Worm (Caenorhabditis elegans): ENCODE data around the gene twk-14.

Gene twk-14

ce11 chrV:12369437-12369836 lies 26.1 kb downstream of the twk-14 start, which contains the start of gene gcy-13:
TSS of gene gcy-13 (minus strand) at chrV:12369537.
- no peak for TF ChIP-seq pha-4 (tag; optimal IDR thresholded peaks at IDR 0.05)
- TF ChIP-seq Y95B8A.8 (GFP tag; IDR thresholded peaks at IDR 0.05), result no peak
- TF ChIP-seq nhr-80 (tag; optimal IDR thresholded peaks at IDR 0.05), result no peak
- no peak for TF ChIP-seq lsy-27 (tag; optimal IDR thresholded peaks at IDR 0.05; ENCODE audit: borderline replicate concordance, insufficient read depth)
- no peak for TF ChIP-seq hlh-26 (GFP tag; conservative IDR thresholded peaks at IDR 0.05)
- TF ChIP-seq C17E4.6 (GFP tag; IDR thresholded peaks at IDR 0.05), result no peak
- TF ChIP-seq him-1 (tag; optimal IDR thresholded peaks at IDR 0.05), result no peak
- no peak for TF ChIP-seq ztf-3 (GFP tag; optimal IDR thresholded peaks at IDR 0.05)
- TF ChIP-seq ceh-91 (GFP tag; IDR thresholded peaks at IDR 0.05), result no peak
- TF ChIP-seq egl-44 (GFP tag; IDR thresholded peaks at IDR 0.05), result no peak

- TF ChIP-seq F33H1.4 (GFP tag; IDR thresholded peaks at IDR 0.05) (no peak), B0261.1 (tag; optimal IDR thresholded peaks at IDR 0.05) (no peak), die-1 (tag; optimal IDR thresholded peaks at IDR 0.05) (no peak), athp-1 (tag; optimal IDR thresholded peaks at IDR 0.05) (no peak), efl-1 (GFP tag; optimal IDR thresholded peaks at IDR 0.05) (no peak), bed-1 (GFP tag; IDR thresholded peaks at IDR 0.05) (no peak), pha-4 (tag; optimal IDR thresholded peaks at IDR 0.05) (no peak), lsy-27 (tag; optimal IDR thresholded peaks at IDR 0.05; ENCODE audit: borderline replicate concordance, insufficient read depth) (no peak), nhr-90 (tag; optimal IDR thresholded peaks at IDR 0.05) (no peak), Y79H2A.3 (GFP tag; conservative IDR thresholded peaks at IDR 0.05) (no peak), zim-3 (tag; optimal IDR thresholded peaks at IDR 0.05) (no peak), lin-54 (GFP tag; optimal IDR thresholded peaks at IDR 0.05) (no peak), egl-44 (GFP tag; IDR thresholded peaks at IDR 0.05) (no peak), nfya-1 (tag; optimal IDR thresholded peaks at IDR 0.05; ENCODE audit: borderline replicate concordance, insufficient read depth) (no peak), nhr-80 (tag; optimal IDR thresholded peaks at IDR 0.05) (no peak), Y53F4B.3 (GFP tag; IDR thresholded peaks at IDR 0.05) (no peak)
These were observed 30.4 kb downstream of the twk-14 start, which contains the start of gene fipr-2 for ce11 chrV:12365104-12365503. TSS of gene fipr-2 (plus strand) at chrV:12365348.

ce11 chrV:12361644-12362043 lies 33.9 kb downstream of the twk-14 start, which contains the start of gene fipr-1:
TSS of gene fipr-1 (minus strand) at chrV:12361744.
- TF ChIP-seq let-526 (GFP tag; IDR thresholded peaks at IDR 0.05) (no peak), ceh-100 (GFP tag; IDR thresholded peaks at IDR 0.05) (no peak), F49E8.2 (tag; optimal IDR thresholded peaks at IDR 0.05; ENCODE audit: insufficient read depth) (no peak), F33H1.4 (GFP tag; IDR thresholded peaks at IDR 0.05) (no peak), rpc-1 (optimal IDR thresholded peaks at IDR 0.05) (no peak), rpc-1 (tag; optimal IDR thresholded peaks at IDR 0.05) (no peak), ztf-6 (GFP tag; IDR thresholded peaks at IDR 0.05) (no peak), Y79H2A.3 (GFP tag; conservative IDR thresholded peaks at IDR 0.05) (no peak), nhr-90 (tag; optimal IDR thresholded peaks at IDR 0.05) (no peak), ztf-25 (GFP tag; IDR thresholded peaks at IDR 0.05) (no peak), ceh-58 (GFP tag; IDR thresholded peaks at IDR 0.05) (no peak), ets-4 (GFP tag; optimal IDR thresholded peaks at IDR 0.05) (no peak), egl-44 (GFP tag; IDR thresholded peaks at IDR 0.05) (no peak), D2030.7 (GFP tag; IDR thresholded peaks at IDR 0.05) (no peak), Y53F4B.3 (GFP tag; IDR thresholded peaks at IDR 0.05) (no peak), lsl-1 (GFP tag; optimal IDR thresholded peaks at IDR 0.05) (no peak)

ce11 chrV:12358347-12358746 lies 37.2 kb downstream of the twk-14 start, which contains the start of gene F23H12.5:
TSS of gene F23H12.5 (plus strand) at chrV:12358647.
- no peak for TF ChIP-seq zfh-2 (GFP tag; conservative IDR thresholded peaks at IDR 0.05)
- TF ChIP-seq mxl-1 (tag; optimal IDR thresholded peaks at IDR 0.05), result no peak
- TF ChIP-seq mes-4 (tag; optimal IDR thresholded peaks at IDR 0.05), result no peak
- TF ChIP-seq sptf-2 (GFP tag; optimal IDR thresholded peaks at IDR 0.05), result no peak
- no peak for TF ChIP-seq nhr-80 (tag; optimal IDR thresholded peaks at IDR 0.05)
- TF ChIP-seq T07F8.4 (tag; optimal IDR thresholded peaks at IDR 0.05), result no peak
- TF ChIP-seq ceh-40 (GFP tag; IDR thresholded peaks at IDR 0.05), result no peak
- no peak for TF ChIP-seq B0019.2 (GFP tag; conservative IDR thresholded peaks at IDR 0.05)
- TF ChIP-seq rcor-1 (GFP tag; IDR thresholded peaks at IDR 0.05), result no peak
- TF ChIP-seq lin-35 (GFP tag; optimal IDR thresholded peaks at IDR 0.05), result no peak
- no peak for TF ChIP-seq ztf-18 (tag; optimal IDR thresholded peaks at IDR 0.05)
- no peak for TF ChIP-seq pha-4 (tag; optimal IDR thresholded peaks at IDR 0.05)
- no peak for TF ChIP-seq snpc-1.3 (tag; optimal IDR thresholded peaks at IDR 0.05; ENCODE audit: insufficient read depth)

Measured in whole organism, young adult.